Worm (Caenorhabditis elegans) whole organism, L3 larva: ENCODE results near the gene lgc-9.
A peak's percentile ranks its signal among the peaks of the same experiment; 100 is the strongest.

Experiments used
- aly-2 ChIP-seq: fragments of 150-350 bp; optimal IDR thresholded peaks from 2 replicates; lab custom pipeline; 2014; ENCODE audit warnings: missing biosample characterization, missing genetic modification characterization
- ceh-82 ChIP-seq: fragments of 150-350 bp; optimal IDR thresholded peaks from 2 replicates; lab custom pipeline; 2014; ENCODE audit warnings: missing biosample characterization, missing genetic modification characterization
- elt-2 ChIP-seq: sonication (generic microtip); optimal IDR thresholded peaks from 2 replicates; lab custom pipeline; 2016; ENCODE audit warnings: missing genetic modification reagents, mild to moderate bottlenecking, missing genetic modification characterization, missing compliant biosample characterization
- jun-1 ChIP-seq: fragments of 150-350 bp; optimal IDR thresholded peaks from 2 replicates; lab custom pipeline; 2014; ENCODE audit warnings: missing biosample characterization, missing genetic modification reagents, missing genetic modification characterization
- lin-15B ChIP-seq: fragments of 150-350 bp; optimal IDR thresholded peaks from 2 replicates; lab custom pipeline; 2014; ENCODE audit warnings: missing biosample characterization, missing genetic modification characterization
- nhr-76 ChIP-seq: fragments of 150-350 bp; sonication (generic microtip); optimal IDR thresholded peaks from 5 replicates; lab custom pipeline; 2014; ENCODE audit warnings: missing biosample characterization, missing genetic modification characterization
- nhr-77 ChIP-seq: fragments of 150-350 bp; optimal IDR thresholded peaks from 2 replicates; lab custom pipeline; 2014; ENCODE audit warnings: missing biosample characterization, missing genetic modification characterization
- pqm-1 ChIP-seq: fragments of 150-350 bp; optimal IDR thresholded peaks from 2 replicates; lab custom pipeline; 2017; ENCODE audit warnings: missing biosample characterization, missing genetic modification characterization, inconsistent platforms
- sea-2 ChIP-seq: fragments of 150-350 bp; sonication (generic microtip); optimal IDR thresholded peaks from 4 replicates; lab custom pipeline; 2014; ENCODE audit warnings: missing biosample characterization, missing genetic modification reagents, missing genetic modification characterization
- unc-62 ChIP-seq: fragments of 150-350 bp; sonication (generic microtip); optimal IDR thresholded peaks from 4 replicates; lab custom pipeline; 2014; ENCODE audit warnings: missing biosample characterization, missing genetic modification reagents, missing genetic modification characterization
- zag-1 ChIP-seq: fragments of 150-350 bp; optimal IDR thresholded peaks from 2 replicates; lab custom pipeline; 2014; ENCODE audit warnings: missing biosample characterization, missing genetic modification characterization

- TF ChIP-seq elt-2 (tag; lab: Kevin White, UChicago), result peak; percentile 73
- TF ChIP-seq ceh-82 (tag; lab: Kevin White, UChicago), result peak; percentile 37
- no peak for TF ChIP-seq sea-2 (GFP tag; lab: Kevin White, UChicago)
- peak; percentile 78 for TF ChIP-seq jun-1 (tag; lab: Kevin White, UChicago)
- no peak for TF ChIP-seq aly-2
- peak; percentile 85 for TF ChIP-seq lin-15B (tag; lab: Kevin White, UChicago)
- no peak for TF ChIP-seq zag-1 (tag; lab: Kevin White, UChicago)
- no peak for TF ChIP-seq unc-62
- TF ChIP-seq nhr-76, result no peak
- no peak for TF ChIP-seq nhr-77
- peak; percentile 54 for TF ChIP-seq pqm-1 (tag; lab: Kevin White, UChicago)
These were observed 30.9 kb upstream of the lgc-9 start for ce11 chrIV:3384593-3384992.
